Fruit fly (Drosophila melanogaster) whole organism, pupa: ENCODE data around the gene CG33286.

ENCODE experiments used
- CG10348 ChIP-seq: fragments of 200-800 bp; sonication (Bioruptor generic); IDR thresholded peaks from 2 replicates; pipeline ENCODE4 v1.3.6; 2022; ENCODE audit warnings: missing biosample characterization, missing genetic modification characterization
- CG15710 ChIP-seq: fragments of 200-800 bp; sonication (Bioruptor generic); optimal IDR thresholded peaks from 2 replicates; lab custom pipeline; 2018; ENCODE audit warnings: missing biosample characterization, mild to moderate bottlenecking, missing genetic modification characterization, moderate library complexity
- CG34367 ChIP-seq: fragments of 200-800 bp; sonication (Bioruptor generic); optimal IDR thresholded peaks from 2 replicates; lab custom pipeline; 2018; ENCODE audit warnings: missing biosample characterization, mild to moderate bottlenecking, missing genetic modification characterization
- CG4496 ChIP-seq: fragments of 200-800 bp; sonication (Bioruptor generic); IDR thresholded peaks from 3 replicates; pipeline ENCODE4 v1.3.6; 2022; ENCODE audit warnings: missing biosample characterization, missing genetic modification characterization
- D1 ChIP-seq: fragments of 200-800 bp; sonication (Bioruptor generic); optimal IDR thresholded peaks from 2 replicates; lab custom pipeline; 2018; ENCODE audit warnings: missing biosample characterization, mild to moderate bottlenecking, missing genetic modification characterization, moderate library complexity
- Ets98B ChIP-seq: fragments of 200-800 bp; sonication (Bioruptor generic); IDR thresholded peaks from 2 replicates; pipeline ENCODE4 v1.3.6; 2022; ENCODE audit warnings: missing biosample characterization, missing genetic modification characterization
- Pif1A ChIP-seq: fragments of 200-800 bp; sonication (Bioruptor generic); optimal IDR thresholded peaks from 3 replicates; lab custom pipeline; 2016; ENCODE audit warnings: missing biosample characterization, missing genetic modification characterization
- Snoo ChIP-seq: fragments of 200-800 bp; sonication (Bioruptor generic); optimal IDR thresholded peaks from 3 replicates; lab custom pipeline; 2017; ENCODE audit warnings: missing biosample characterization, mild to moderate bottlenecking, missing genetic modification characterization, inconsistent platforms

dm6 chr3L:20921859-20922258 lies 52.6 kb downstream of the CG33286 start:
- TF ChIP-seq Snoo (tag; lab: Kevin White, UChicago) (no peak), CG34367 (no peak), Ets98B (GFP tag; lab: Robert Waterston, UW) (no peak), CG15710 (tag; lab: Kevin White, UChicago) (no peak), CG10348 (GFP tag; lab: Robert Waterston, UW) (no peak), CG4496 (GFP tag; lab: Robert Waterston, UW) (no peak), Pif1A (GFP tag; lab: Kevin White, UChicago) (no peak), D1 (tag; lab: Kevin White, UChicago) (no peak)
